Fruit fly (Drosophila melanogaster) whole organism, adult: Measurements from ENCODE around the gene CG11034.

Experiments used
- CG1620 ChIP-seq: fragments of 200-800 bp; sonication (Bioruptor generic); optimal IDR thresholded peaks from 2 replicates; lab custom pipeline; 2016; ENCODE audit warnings: missing biosample characterization, missing genetic modification characterization
- CG5204 ChIP-seq: fragments of 200-800 bp; sonication (Bioruptor generic); optimal IDR thresholded peaks from 2 replicates; lab custom pipeline; 2016; ENCODE audit warnings: missing biosample characterization, missing genetic modification characterization
- CG7101 ChIP-seq: fragments of 200-800 bp; sonication (Bioruptor generic); optimal IDR thresholded peaks from 2 replicates; lab custom pipeline; 2018; ENCODE audit warnings: missing biosample characterization, mild to moderate bottlenecking, missing genetic modification characterization, moderate library complexity
- Hr96 ChIP-seq: fragments of 200-800 bp; sonication (Bioruptor generic); optimal IDR thresholded peaks from 2 replicates; lab custom pipeline; 2016; ENCODE audit warnings: missing biosample characterization, missing genetic modification characterization
- cic ChIP-seq: fragments of 200-800 bp; sonication (Bioruptor generic); optimal IDR thresholded peaks from 2 replicates; lab custom pipeline; 2017; ENCODE audit warnings: missing biosample characterization, mild to moderate bottlenecking, missing genetic modification characterization, moderate library complexity
- ovo ChIP-seq: fragments of 200-800 bp; sonication (Bioruptor generic); optimal IDR thresholded peaks from 2 replicates; lab custom pipeline; 2016; ENCODE audit warnings: missing biosample characterization, missing genetic modification characterization

DNA sequence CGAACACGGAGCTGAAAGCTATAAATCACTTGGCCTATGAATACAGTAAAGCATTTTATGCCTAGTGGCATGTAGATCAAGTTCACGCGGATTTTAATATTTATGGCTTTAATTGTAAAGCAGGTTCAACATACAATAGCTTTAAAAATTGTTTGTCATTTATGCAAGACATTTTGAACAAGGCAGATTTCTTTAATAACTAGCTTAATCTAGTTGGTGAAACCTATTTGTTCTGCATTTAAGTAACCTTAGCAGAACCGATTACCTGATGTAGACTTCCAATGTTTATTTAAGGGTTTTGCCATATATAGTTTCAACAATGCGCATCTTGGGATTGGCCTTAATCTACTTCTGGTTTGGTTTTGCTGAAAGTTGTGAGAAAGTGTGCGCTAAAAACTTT is 6.1 kb downstream of the CG11034 start, which contains the start of gene CG43307:
- TF ChIP-seq cic (GFP tag; lab: Kevin White, UChicago) (no peak), CG7101 (tag; lab: Kevin White, UChicago) (no peak), Hr96 (GFP tag; lab: Kevin White, UChicago) (no peak), ovo (no peak), CG5204 (GFP tag; lab: Kevin White, UChicago) (no peak), CG1620 (GFP tag; lab: Kevin White, UChicago) (no peak)
